Worm (Caenorhabditis elegans) whole organism, late embryonic: Measurements from ENCODE around the gene Y94H6A.7.
A peak's percentile ranks its signal among the peaks of the same experiment; 100 is the strongest.
"Not testable (repeated sequence)": the region's sequence is repeated elsewhere in the genome, so short reads cannot be mapped to it uniquely, and the experiment has no call there.

Source experiments
- C08G9.2 ChIP-seq: sonication (generic microtip); optimal IDR thresholded peaks from 2 replicates; lab custom pipeline; 2016; ENCODE audit warnings: mild to moderate bottlenecking, missing genetic modification characterization, moderate library complexity, missing compliant biosample characterization
- F13H6.1 ChIP-seq: sonication (generic microtip); optimal IDR thresholded peaks from 2 replicates; lab custom pipeline; 2016; ENCODE audit warnings: missing genetic modification characterization, missing compliant biosample characterization
- K02D7.2 ChIP-seq: sonication (generic microtip); optimal IDR thresholded peaks from 2 replicates; lab custom pipeline; 2017; ENCODE audit warnings: mild to moderate bottlenecking, missing genetic modification characterization, missing compliant biosample characterization
- K09A11.1 ChIP-seq: sonication (generic microtip); optimal IDR thresholded peaks from 2 replicates; lab custom pipeline; 2017; ENCODE audit warnings: antibody characterized with exemption, mild to moderate bottlenecking, missing genetic modification characterization, missing compliant biosample characterization; ENCODE audit not compliant: insufficient read depth
- T23F11.4 ChIP-seq: fragments of 200-800 bp; sonication (Bioruptor generic); optimal IDR thresholded peaks from 2 replicates; lab custom pipeline; 2018; ENCODE audit warnings: mild to moderate bottlenecking, missing genetic modification characterization, missing compliant biosample characterization
- ceh-18 ChIP-seq: sonication (generic microtip); optimal IDR thresholded peaks from 2 replicates; lab custom pipeline; 2016; ENCODE audit warnings: missing genetic modification characterization, missing compliant biosample characterization
- ceh-2 ChIP-seq: sonication (generic microtip); optimal IDR thresholded peaks from 2 replicates; lab custom pipeline; 2016; ENCODE audit warnings: missing genotype, missing genetic modification characterization, missing compliant biosample characterization
- ceh-22 ChIP-seq: sonication (generic microtip); optimal IDR thresholded peaks from 2 replicates; lab custom pipeline; 2017; ENCODE audit warnings: missing biosample characterization, missing genetic modification characterization
- ceh-24 ChIP-seq: sonication (generic microtip); optimal IDR thresholded peaks from 2 replicates; lab custom pipeline; 2016; ENCODE audit warnings: mild to moderate bottlenecking, missing genetic modification characterization, missing compliant biosample characterization
- ceh-31 ChIP-seq: sonication (generic microtip); optimal IDR thresholded peaks from 2 replicates; lab custom pipeline; 2016; ENCODE audit warnings: missing genetic modification characterization, missing compliant biosample characterization
- ceh-34 ChIP-seq: sonication (generic microtip); optimal IDR thresholded peaks from 2 replicates; lab custom pipeline; 2016; ENCODE audit warnings: mild to moderate bottlenecking, missing genetic modification characterization, missing compliant biosample characterization
- ceh-45 ChIP-seq: fragments of 200-800 bp; sonication (Bioruptor generic); IDR thresholded peaks from 2 replicates; pipeline ENCODE4 v1.3.6; 2022; ENCODE audit warnings: missing genetic modification reagents, missing genetic modification characterization, missing compliant biosample characterization
- ceh-48 ChIP-seq: sonication (generic microtip); optimal IDR thresholded peaks from 2 replicates; lab custom pipeline; 2016; ENCODE audit warnings: missing genetic modification characterization, inconsistent platforms, missing compliant biosample characterization
- ceh-9 ChIP-seq: sonication (generic microtip); optimal IDR thresholded peaks from 2 replicates; lab custom pipeline; 2016; ENCODE audit warnings: mild to moderate bottlenecking, missing genetic modification characterization, inconsistent platforms, missing compliant biosample characterization
- che-1 ChIP-seq: sonication (generic microtip); optimal IDR thresholded peaks from 2 replicates; lab custom pipeline; 2016; ENCODE audit warnings: mild to moderate bottlenecking, missing genetic modification characterization, missing compliant biosample characterization
- dmd-4 ChIP-seq: sonication (generic microtip); optimal IDR thresholded peaks from 2 replicates; lab custom pipeline; 2016; ENCODE audit warnings: borderline replicate concordance, missing genetic modification characterization, missing compliant biosample characterization
- elt-2 ChIP-seq: sonication (generic microtip); optimal IDR thresholded peaks from 2 replicates; lab custom pipeline; 2016; ENCODE audit warnings: missing genetic modification reagents, missing genetic modification characterization, missing compliant biosample characterization
- ets-4 ChIP-seq: sonication (generic microtip); optimal IDR thresholded peaks from 2 replicates; lab custom pipeline; 2016; ENCODE audit warnings: missing genetic modification characterization, missing compliant biosample characterization
- eyg-1 ChIP-seq: sonication (generic microtip); optimal IDR thresholded peaks from 2 replicates; lab custom pipeline; 2016; ENCODE audit warnings: missing genotype, missing genetic modification characterization, missing compliant biosample characterization
- fkh-6 ChIP-seq: sonication (generic microtip); optimal IDR thresholded peaks from 2 replicates; lab custom pipeline; 2016; ENCODE audit warnings: missing genetic modification characterization, missing compliant biosample characterization
- gmeb-2 ChIP-seq: sonication (generic microtip); optimal IDR thresholded peaks from 2 replicates; lab custom pipeline; 2016; ENCODE audit warnings: missing genetic modification characterization, inconsistent platforms, missing compliant biosample characterization
- hlh-30 ChIP-seq: sonication (generic microtip); optimal IDR thresholded peaks from 2 replicates; lab custom pipeline; 2017; ENCODE audit warnings: antibody characterized with exemption, missing genetic modification characterization, missing compliant biosample characterization; ENCODE audit not compliant: insufficient read depth
- lim-6 ChIP-seq: sonication (generic microtip); optimal IDR thresholded peaks from 2 replicates; lab custom pipeline; 2016; ENCODE audit warnings: missing genetic modification characterization, missing compliant biosample characterization
- lin-11 ChIP-seq: fragments of 200-800 bp; sonication (Bioruptor generic); optimal IDR thresholded peaks from 2 replicates; lab custom pipeline; 2018; ENCODE audit warnings: mild to moderate bottlenecking, missing genetic modification characterization, missing compliant biosample characterization
- madf-2 ChIP-seq: sonication (generic microtip); optimal IDR thresholded peaks from 2 replicates; lab custom pipeline; 2017; ENCODE audit warnings: missing genetic modification characterization, missing compliant biosample characterization
- nfya-1 ChIP-seq: sonication (generic microtip); optimal IDR thresholded peaks from 2 replicates; lab custom pipeline; 2017; ENCODE audit warnings: missing genetic modification characterization, mild to moderate bottlenecking, missing compliant biosample characterization, antibody characterized with exemption, moderate library complexity
- nhr-11 ChIP-seq: fragments of 150-350 bp; optimal IDR thresholded peaks from 2 replicates; lab custom pipeline; 2014; ENCODE audit warnings: missing biosample characterization, missing genetic modification characterization
- pha-2 ChIP-seq: sonication (generic microtip); optimal IDR thresholded peaks from 2 replicates; lab custom pipeline; 2017; ENCODE audit warnings: mild to moderate bottlenecking, missing genetic modification characterization, missing compliant biosample characterization
- pha-4 ChIP-seq: fragments of 150-350 bp; optimal IDR thresholded peaks from 2 replicates; lab custom pipeline; 2018; ENCODE audit warnings: missing biosample characterization, missing genetic modification reagents, missing genetic modification characterization
- pqm-1 ChIP-seq: sonication (generic microtip); optimal IDR thresholded peaks from 2 replicates; lab custom pipeline; 2016; ENCODE audit warnings: missing genetic modification characterization, missing compliant biosample characterization
- sdc-2 ChIP-seq: sonication (generic microtip); optimal IDR thresholded peaks from 2 replicates; lab custom pipeline; 2016; ENCODE audit warnings: missing genotype, missing genetic modification characterization, missing compliant biosample characterization
- sox-2 ChIP-seq: fragments of 200-800 bp; sonication (Bioruptor generic); IDR thresholded peaks from 2 replicates; pipeline ENCODE4 v1.3.6; 2022; ENCODE audit warnings: missing genetic modification reagents, missing genetic modification characterization, missing compliant biosample characterization
- syd-9 ChIP-seq: sonication (generic microtip); optimal IDR thresholded peaks from 2 replicates; lab custom pipeline; 2016; ENCODE audit warnings: mild to moderate bottlenecking, missing genetic modification characterization, moderate library complexity, missing compliant biosample characterization
- tbx-2 ChIP-seq: sonication (generic microtip); optimal IDR thresholded peaks from 2 replicates; lab custom pipeline; 2016; ENCODE audit warnings: missing genetic modification characterization, missing compliant biosample characterization
- ttx-3 ChIP-seq: sonication (generic microtip); optimal IDR thresholded peaks from 2 replicates; lab custom pipeline; 2016; ENCODE audit warnings: missing genetic modification reagents, missing genetic modification characterization, missing compliant biosample characterization
- unc-3 ChIP-seq, 2 experiments: fragments of 200-800 bp in 1 of 2; sonication (Bioruptor generic) in 1 of 2; sonication (generic microtip) in 1 of 2; conservative IDR thresholded peaks in 1 of 2; optimal IDR thresholded peaks in 1 of 2; 2 replicates each; pipeline versions ENCODE4 v1.3.6 to Lab custom; 2016 to 2022; ENCODE audit warnings: missing compliant biosample characterization in 2 of 2, missing genetic modification characterization in 2 of 2, missing genetic modification reagents in 1 of 2
- unc-42 ChIP-seq: sonication (generic microtip); optimal IDR thresholded peaks from 2 replicates; lab custom pipeline; 2016; ENCODE audit warnings: missing genotype, missing genetic modification characterization, missing compliant biosample characterization
- unc-86 ChIP-seq: sonication (generic microtip); optimal IDR thresholded peaks from 2 replicates; lab custom pipeline; 2016; ENCODE audit warnings: missing genetic modification characterization, missing compliant biosample characterization
- zip-5 ChIP-seq: sonication (generic microtip); optimal IDR thresholded peaks from 2 replicates; lab custom pipeline; 2016; ENCODE audit warnings: missing genetic modification characterization, missing compliant biosample characterization

Gene Y94H6A.7

ce11 chrIV:2750607-2751006, 34.2 kb upstream of the Y94H6A.7 start:
- TF ChIP-seq sdc-2 (tag; lab: Kevin White, UChicago) (no peak), pqm-1 (no peak), eyg-1 (no peak), nhr-11 (tag; lab: Kevin White, UChicago) (no peak), K02D7.2 (no peak), C08G9.2 (tag; lab: Kevin White, UChicago) (no peak), ceh-18 (no peak), pha-2 (tag; lab: Kevin White, UChicago) (no peak)

ce11 chrIV:2748863-2749451, 32.6 kb upstream of the Y94H6A.7 start:
- TF ChIP-seq elt-2 (tag; lab: Kevin White, UChicago): peak; percentile 66
- no peak for TF ChIP-seq hlh-30 (tag; lab: Kevin White, UChicago)
- TF ChIP-seq, all 69 proteins: peak for 1

ce11 chrIV:2747385-2748007, 31.1 kb upstream of the Y94H6A.7 start:
- TF ChIP-seq unc-42 (peak; percentile 3), ceh-24 (no peak), syd-9 (tag; lab: Kevin White, UChicago) (no peak)

ce11 chrIV:2742470-2743044, 26.2 kb upstream of the Y94H6A.7 start, which contains the start of gene nhr-277:
Gene nhr-277 (plus strand): TSS chrIV:2742994.
- no peak for TF ChIP-seq ttx-3
- TF ChIP-seq madf-2 (tag; lab: Kevin White, UChicago): no peak
- no peak for TF ChIP-seq unc-42
- TF ChIP-seq ceh-9: no peak
- no peak for TF ChIP-seq ceh-2 (tag; lab: Kevin White, UChicago)
- TF ChIP-seq nfya-1 (tag; lab: Kevin White, UChicago): no peak
- no peak for TF ChIP-seq ceh-48 (tag; lab: Kevin White, UChicago)
- TF ChIP-seq gmeb-2 (tag; lab: Kevin White, UChicago): no peak
- no peak for TF ChIP-seq pha-4 (tag; lab: Kevin White, UChicago)
- no peak for TF ChIP-seq zip-5 (tag; lab: Kevin White, UChicago)
- TF ChIP-seq syd-9 (tag; lab: Kevin White, UChicago): no peak
- TF ChIP-seq F13H6.1 (tag; lab: Kevin White, UChicago): no peak

DNA sequence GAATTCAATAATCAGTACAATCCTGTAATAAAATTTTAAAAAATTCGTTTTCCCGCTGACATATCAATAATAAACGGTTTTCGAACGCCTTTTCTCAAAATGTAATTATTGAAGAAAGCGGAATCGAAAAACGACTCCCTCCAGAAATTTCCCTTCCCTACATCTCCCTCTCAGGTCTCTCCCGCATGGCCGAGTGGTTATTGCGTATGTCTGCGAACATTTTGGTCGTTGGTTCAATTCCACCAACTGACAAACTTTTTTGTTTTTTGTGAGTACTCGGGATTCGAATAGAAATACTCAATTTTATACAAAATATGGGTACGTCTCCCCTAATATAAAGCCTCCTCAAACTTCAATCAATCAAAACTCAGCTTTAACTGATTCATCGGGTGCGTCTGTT, 23.7 kb upstream of the Y94H6A.7 start:
- TF ChIP-seq che-1 (tag; lab: Kevin White, UChicago) (peak; percentile 45), sox-2 (peak; percentile 71), unc-3 (GFP tag; conservative IDR thresholded peaks at IDR 0.05; lab: Robert Waterston, UW) (peak; percentile 82), ceh-45 (peak; percentile 84), ceh-34 (tag; lab: Kevin White, UChicago) (peak; percentile 4)
- TF ChIP-seq unc-3 (tag; optimal IDR thresholded peaks at IDR 0.05; lab: Kevin White, UChicago): not testable (repeated sequence)

ce11 chrIV:2738466-2738865, 22.1 kb upstream of the Y94H6A.7 start:
- TF ChIP-seq ceh-22 (no peak), ttx-3 (no peak), K09A11.1 (tag; lab: Kevin White, UChicago) (no peak), pha-4 (tag; lab: Kevin White, UChicago) (no peak), unc-86 (tag; lab: Kevin White, UChicago) (no peak), tbx-2 (no peak), ceh-31 (tag; lab: Kevin White, UChicago) (no peak), hlh-30 (tag; lab: Kevin White, UChicago) (no peak), lim-6 (no peak), T23F11.4 (no peak), fkh-6 (tag; lab: Kevin White, UChicago) (no peak), lin-11 (tag; lab: Kevin White, UChicago) (no peak), nhr-11 (tag; lab: Kevin White, UChicago) (no peak), sdc-2 (tag; lab: Kevin White, UChicago) (no peak), ets-4 (tag; lab: Kevin White, UChicago) (no peak), dmd-4 (tag; lab: Kevin White, UChicago) (no peak)
